Fruit fly (Drosophila melanogaster): ENCODE measurements around the gene ND-B22.
A peak's percentile ranks its signal among the peaks of the same experiment; 100 is the strongest.

The ND-B22 gene

dm6 chr2L:13378488-13378964 lies 7.6 kb upstream of the ND-B22 start, which contains the start of the genes CG9302 and beta'COP (continued):
- TF ChIP-seq CG2120 (GFP tag; optimal IDR thresholded peaks at IDR 0.05), result peak; percentile 78
- TF ChIP-seq Camta (GFP tag; optimal IDR thresholded peaks at IDR 0.05), result no peak
- no peak for TF ChIP-seq fd64A (GFP tag; optimal IDR thresholded peaks at IDR 0.05)
- peak; percentile 54; the same call in 1 of the 2 replicates for TF ChIP-seq ssp (GFP tag; IDR thresholded peaks at IDR 0.05)
- peak; percentile 34 for TF ChIP-seq Atf-2 (GFP tag; optimal IDR thresholded peaks at IDR 0.05)
- peak; percentile 48 for TF ChIP-seq bab2 (GFP tag; optimal IDR thresholded peaks at IDR 0.05)
- peak in 1 of 3 experiments; percentile 75 for TF ChIP-seq lola (GFP tag; optimal IDR thresholded peaks at IDR 0.05)
- peak; percentile 9 for TF ChIP-seq CG7928 (GFP tag; optimal IDR thresholded peaks at IDR 0.05)
- TF ChIP-seq CG15011 (GFP tag; optimal IDR thresholded peaks at IDR 0.05), result no peak
- TF ChIP-seq CG13123 (GFP tag; optimal IDR thresholded peaks at IDR 0.05), result peak; percentile 33
- no peak for TF ChIP-seq wek (GFP tag; optimal IDR thresholded peaks at IDR 0.05)
- peak; percentile 72; the same call in 2 of the 3 replicates for TF ChIP-seq vnd (GFP tag; IDR thresholded peaks at IDR 0.05; ENCODE audit: partially characterized antibody)
- TF ChIP-seq Trl (optimal IDR thresholded peaks at IDR 0.05), result no peak
- TF ChIP-seq Trl (GFP tag; optimal IDR thresholded peaks at IDR 0.05), result peak; percentile 22
- TF ChIP-seq Spps (tag; optimal IDR thresholded peaks at IDR 0.05), result peak; percentile 12
- TF ChIP-seq CG31224 (GFP tag; IDR thresholded peaks at IDR 0.05), result peak; percentile 42; the same call in 1 of the 2 replicates
- TF ChIP-seq ken (GFP tag; IDR thresholded peaks at IDR 0.05), result peak; percentile 71; the same call in 2 of the 3 replicates
- peak; percentile 47 for TF ChIP-seq ewg (GFP tag; optimal IDR thresholded peaks at IDR 0.05)
- TF ChIP-seq odd (GFP tag; optimal IDR thresholded peaks at IDR 0.05), result no peak
- TF ChIP-seq Usf (GFP tag; optimal IDR thresholded peaks at IDR 0.05), result peak; percentile 62
- TF ChIP-seq CG12071 (GFP tag; optimal IDR thresholded peaks at IDR 0.05), result no peak
- TF ChIP-seq CG9876 (GFP tag; optimal IDR thresholded peaks at IDR 0.05), result peak; percentile 34
- TF ChIP-seq CG11093 (GFP tag; IDR thresholded peaks at IDR 0.05), result peak; percentile 44; the same call in 1 of the 3 replicates
- TF ChIP-seq Dad (GFP tag; optimal IDR thresholded peaks at IDR 0.05), result peak; percentile 14
- TF ChIP-seq CG2202 (tag; optimal IDR thresholded peaks at IDR 0.05), result peak; percentile 10
- peak; percentile 68 for TF ChIP-seq CG15601 (tag; optimal IDR thresholded peaks at IDR 0.05)
- peak; percentile 81 for TF ChIP-seq CG3281 (GFP tag; optimal IDR thresholded peaks at IDR 0.05)
- peak; percentile 31 for TF ChIP-seq CG10462 (GFP tag; optimal IDR thresholded peaks at IDR 0.05)
- TF ChIP-seq NC2β (GFP tag; optimal IDR thresholded peaks at IDR 0.05), result no peak
- peak; percentile 81 for TF ChIP-seq Hr3 (GFP tag; optimal IDR thresholded peaks at IDR 0.05)
- no peak for TF ChIP-seq CrebB (tag; optimal IDR thresholded peaks at IDR 0.05)
- TF ChIP-seq CG2129 (GFP tag; IDR thresholded peaks at IDR 0.05; ENCODE audit: partially characterized antibody), result no peak
- no peak for TF ChIP-seq CG11398 (GFP tag; optimal IDR thresholded peaks at IDR 0.05)
- no peak for TF ChIP-seq chm (GFP tag; IDR thresholded peaks at IDR 0.05)
- TF ChIP-seq B-H1 (GFP tag; IDR thresholded peaks at IDR 0.05), result peak; percentile 16; the same call in 1 of the 3 replicates
- TF ChIP-seq CG43689 (GFP tag; IDR thresholded peaks at IDR 0.05), result no peak
- TF ChIP-seq hb (GFP tag; IDR thresholded peaks at IDR 0.05; ENCODE audit: partially characterized antibody), result 0 out of 3 replicates have a peak, but pooled peaks have one; percentile 21
- TF ChIP-seq kni (GFP tag; optimal IDR thresholded peaks at IDR 0.05), result no peak
- peak; percentile 17 for TF ChIP-seq CG10431 (GFP tag; optimal IDR thresholded peaks at IDR 0.05)
- TF ChIP-seq bbx (GFP tag; IDR thresholded peaks at IDR 0.05; ENCODE audit: partially characterized antibody), result no peak; the same call in 1 of the 2 replicates
- peak; percentile 43 for TF ChIP-seq CG8944 (GFP tag; optimal IDR thresholded peaks at IDR 0.05)
- no peak for TF ChIP-seq H2.0 (GFP tag; IDR thresholded peaks at IDR 0.05)
- peak in 1 of 2 experiments; percentile 39 for TF ChIP-seq crp (GFP tag; optimal IDR thresholded peaks at IDR 0.05)
- TF ChIP-seq CG4404 (GFP tag; IDR thresholded peaks at IDR 0.05), result peak; percentile 72
- TF ChIP-seq tgo (GFP tag; IDR thresholded peaks at IDR 0.05), result peak; percentile 54; the same call in 1 of the 3 replicates
- peak; percentile 80 for TF ChIP-seq bcd (GFP tag; optimal IDR thresholded peaks at IDR 0.05)
- no peak for TF ChIP-seq CkIIα-i1 (GFP tag; IDR thresholded peaks at IDR 0.05)
- TF ChIP-seq CG12391 (tag; optimal IDR thresholded peaks at IDR 0.05), result peak; percentile 85
- TF ChIP-seq Hand (GFP tag; optimal IDR thresholded peaks at IDR 0.05), result no peak
- TF ChIP-seq slp2 (GFP tag; optimal IDR thresholded peaks at IDR 0.05), result peak; percentile 21

Data from whole organism, embryonic.